Worm (Caenorhabditis elegans) whole organism, L4 larva: ENCODE results near the gene htp-2.

Experiments
- ama-1 ChIP-seq: fragments of 150-350 bp; optimal IDR thresholded peaks from 2 replicates; lab custom pipeline; 2014; ENCODE audit warnings: inconsistent platforms, mixed read lengths
- arid-1 ChIP-seq: fragments of 200-800 bp; sonication (Bioruptor generic); conservative IDR thresholded peaks from 2 replicates; pipeline ENCODE4 v1.3.6; 2022; ENCODE audit warnings: missing genetic modification reagents, missing genetic modification characterization, missing compliant biosample characterization
- ceh-28 ChIP-seq: fragments of 150-350 bp; optimal IDR thresholded peaks from 2 replicates; lab custom pipeline; 2014; ENCODE audit warnings: missing biosample characterization, missing genetic modification reagents, missing genetic modification characterization
- ceh-44 ChIP-seq: fragments of 200-800 bp; sonication (Bioruptor generic); IDR thresholded peaks from 2 replicates; pipeline ENCODE4 v1.3.6; 2022; ENCODE audit warnings: missing genetic modification reagents, missing genetic modification characterization, missing compliant biosample characterization
- ctbp-1 ChIP-seq: fragments of 200-800 bp; sonication (Bioruptor generic); IDR thresholded peaks from 2 replicates; pipeline ENCODE4 v1.3.6; 2022; ENCODE audit warnings: missing genetic modification reagents, missing genetic modification characterization, missing compliant biosample characterization
- php-3 ChIP-seq: fragments of 200-800 bp; sonication (Bioruptor generic); IDR thresholded peaks from 2 replicates; pipeline ENCODE4 v1.3.6; 2022; ENCODE audit warnings: missing genetic modification reagents, missing genetic modification characterization, missing compliant biosample characterization
- unc-62 ChIP-seq, 3 experiments: fragments of 150-350 bp in 1 of 3; sonication (generic microtip); optimal IDR thresholded peaks in 2 of 3; peaks in 1 of 3; 1 replicate in 1 of 3; 2 replicates in 2 of 3; lab custom pipeline; 2014 to 2017; ENCODE audit warnings: missing biosample characterization in 3 of 3, missing genetic modification characterization in 3 of 3, missing genetic modification reagents in 3 of 3, missing genotype in 1 of 3

DNA sequence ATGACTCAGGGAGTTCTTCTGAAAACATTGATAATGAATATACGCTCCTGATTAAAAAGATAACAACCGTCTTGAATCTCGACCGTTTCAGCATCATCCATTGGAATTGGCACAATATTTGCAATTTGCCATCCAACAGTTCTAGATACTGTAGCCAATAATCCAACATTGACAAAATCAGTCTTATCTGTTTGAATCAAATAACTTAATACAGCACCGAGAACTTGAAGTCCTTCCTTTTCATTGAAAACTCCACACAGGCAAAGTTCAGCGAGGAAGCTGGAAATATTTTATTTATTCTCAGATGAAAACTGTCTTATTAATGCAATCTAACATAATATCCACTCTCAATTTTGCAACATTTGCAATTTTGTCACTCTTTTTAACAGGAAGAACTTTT is 47.1 kb upstream of the htp-2 start:
- TF ChIP-seq unc-62 (GFP tag; optimal IDR thresholded peaks at IDR 0.05 in 1 of 2; lab: Kevin White, UChicago) (no peak), unc-62 (tag; optimal IDR thresholded peaks at IDR 0.05; lab: Kevin White, UChicago) (no peak), ceh-44 (GFP tag; lab: Robert Waterston, UW) (no peak), ceh-28 (tag; lab: Kevin White, UChicago) (no peak), ama-1 (no peak), ctbp-1 (GFP tag; lab: Robert Waterston, UW) (no peak), php-3 (GFP tag; lab: Robert Waterston, UW) (no peak), arid-1 (GFP tag; lab: Robert Waterston, UW) (no peak)
